Worm (Caenorhabditis elegans): ENCODE data around the gene apc-17.

The apc-17 gene

ce11 chrII:11107828-11108227 lies at the start of gene apc-17:
TSS of gene apc-17 (plus strand) at chrII:11108128.
- TF ChIP-seq F49E8.2 (tag; optimal IDR thresholded peaks at IDR 0.05; ENCODE audit: insufficient read depth) (peak; percentile 22), F22D6.2 (tag; optimal IDR thresholded peaks at IDR 0.05) (no peak)

ce11 chrII:11064191-11064695 lies 43.7 kb upstream of the apc-17 start:
- 0 out of 2 replicates have a peak, but pooled peaks have one; percentile 20 for TF ChIP-seq hsf-1 (GFP tag; IDR thresholded peaks at IDR 0.05)
- TF ChIP-seq snpc-4 (GFP tag; optimal IDR thresholded peaks at IDR 0.05): no peak
- TF ChIP-seq snpc-4 (tag; optimal IDR thresholded peaks at IDR 0.05): no peak

- no peak for TF ChIP-seq him-1 (tag; optimal IDR thresholded peaks at IDR 0.05)
- no peak for TF ChIP-seq F22D6.2 (tag; optimal IDR thresholded peaks at IDR 0.05)
- TF ChIP-seq Y53G8AR.9 (GFP tag; conservative IDR thresholded peaks at IDR 0.05): no peak
- TF ChIP-seq ceh-27 (GFP tag; optimal IDR thresholded peaks at IDR 0.05): no peak
- no peak for TF ChIP-seq rcor-1 (GFP tag; IDR thresholded peaks at IDR 0.05)
- TF ChIP-seq F49E8.2 (tag; optimal IDR thresholded peaks at IDR 0.05; ENCODE audit: insufficient read depth): no peak
Observed at ce11 chrII:11072565-11072964, 35.4 kb upstream of the apc-17 start.

ce11 chrII:11076550-11076949 lies 31.4 kb upstream of the apc-17 start:
- TF ChIP-seq egl-18 (GFP tag; IDR thresholded peaks at IDR 0.05): no peak
- TF ChIP-seq let-526 (GFP tag; IDR thresholded peaks at IDR 0.05): no peak

- TF ChIP-seq nhr-27 (tag; optimal IDR thresholded peaks at IDR 0.05): no peak
- TF ChIP-seq egl-44 (GFP tag; IDR thresholded peaks at IDR 0.05): no peak
- no peak for TF ChIP-seq tbx-9 (tag; optimal IDR thresholded peaks at IDR 0.05; ENCODE audit: borderline replicate concordance)
- no peak for TF ChIP-seq athp-1 (tag; optimal IDR thresholded peaks at IDR 0.05)
- no peak for TF ChIP-seq ets-4 (GFP tag; optimal IDR thresholded peaks at IDR 0.05)
- no peak for TF ChIP-seq madf-3 (GFP tag; IDR thresholded peaks at IDR 0.05)
- TF ChIP-seq lin-40 (tag; optimal IDR thresholded peaks at IDR 0.05): no peak
- no peak for TF ChIP-seq akir-1 (GFP tag; optimal IDR thresholded peaks at IDR 0.05)
- no peak for TF ChIP-seq C17E4.6 (GFP tag; IDR thresholded peaks at IDR 0.05)
- no peak for TF ChIP-seq snpc-4 (GFP tag; optimal IDR thresholded peaks at IDR 0.05)
- TF ChIP-seq snpc-4 (tag; optimal IDR thresholded peaks at IDR 0.05): no peak
- no peak for TF ChIP-seq unc-130 (GFP tag; optimal IDR thresholded peaks at IDR 0.05)
- TF ChIP-seq lir-1 (GFP tag; conservative IDR thresholded peaks at IDR 0.05): no peak
- no peak for TF ChIP-seq F39B2.1 (GFP tag; IDR thresholded peaks at IDR 0.05)
- no peak for TF ChIP-seq F57C9.4 (tag; optimal IDR thresholded peaks at IDR 0.05)
- no peak for TF ChIP-seq die-1 (tag; optimal IDR thresholded peaks at IDR 0.05)
- no peak for TF ChIP-seq dpl-1 (GFP tag; optimal IDR thresholded peaks at IDR 0.05)
- no peak for TF ChIP-seq lsl-1 (GFP tag; optimal IDR thresholded peaks at IDR 0.05)
- TF ChIP-seq ekl-4 (GFP tag; IDR thresholded peaks at IDR 0.05): no peak
Observed at ce11 chrII:11086770-11087169, 21.2 kb upstream of the apc-17 start.

- no peak for TF ChIP-seq rec-8 (tag; optimal IDR thresholded peaks at IDR 0.05)
- no peak for TF ChIP-seq cebp-1 (GFP tag; IDR thresholded peaks at IDR 0.05)
- no peak for TF ChIP-seq cebp-1 (tag; optimal IDR thresholded peaks at IDR 0.05)
- no peak for TF ChIP-seq chd-7 (tag; optimal IDR thresholded peaks at IDR 0.05)
- no peak for TF ChIP-seq ztf-18 (tag; optimal IDR thresholded peaks at IDR 0.05)
- TF ChIP-seq hmg-20 (GFP tag; IDR thresholded peaks at IDR 0.05): no peak
- TF ChIP-seq ama-1 (optimal IDR thresholded peaks at IDR 0.05): no peak
- no peak for TF ChIP-seq ama-1 (GFP tag; optimal IDR thresholded peaks at IDR 0.05)
- TF ChIP-seq lin-54 (GFP tag; optimal IDR thresholded peaks at IDR 0.05): no peak
- no peak for TF ChIP-seq hsf-1 (GFP tag; IDR thresholded peaks at IDR 0.05)
- TF ChIP-seq let-526 (GFP tag; IDR thresholded peaks at IDR 0.05): no peak
- TF ChIP-seq efl-1 (GFP tag; optimal IDR thresholded peaks at IDR 0.05): no peak
Observed at ce11 chrII:11088137-11088536, 19.8 kb upstream of the apc-17 start.

Data from whole organism, young adult.